Fruit fly (Drosophila melanogaster): ENCODE measurements around the gene CG3793.

- TF ChIP-seq CG3919 (GFP tag; optimal IDR thresholded peaks at IDR 0.05) = no peak
- TF ChIP-seq net (GFP tag; optimal IDR thresholded peaks at IDR 0.05) = no peak
- no peak for TF ChIP-seq dac (GFP tag; optimal IDR thresholded peaks at IDR 0.05)
- no peak for TF ChIP-seq CG10669 (GFP tag; optimal IDR thresholded peaks at IDR 0.05)
Measured at dm6 chr2L:15773013-15773412, 9.0 kb downstream of the CG3793 start, which contains the start of gene CG31826.
